Worm (Caenorhabditis elegans) whole organism, L1 larva: ENCODE results near the gene H38K22.9.

Source experiments
- C04F5.9 ChIP-seq: sonication (generic microtip); optimal IDR thresholded peaks from 2 replicates; lab custom pipeline; 2016; ENCODE audit warnings: missing genetic modification characterization, missing compliant biosample characterization
- C16A3.4 ChIP-seq: fragments of 150-350 bp; optimal IDR thresholded peaks from 2 replicates; lab custom pipeline; 2014; ENCODE audit warnings: missing biosample characterization, missing genetic modification characterization
- F16B12.6 ChIP-seq: fragments of 150-350 bp; optimal IDR thresholded peaks from 2 replicates; lab custom pipeline; 2014; ENCODE audit warnings: missing biosample characterization, missing genetic modification characterization
- Y116A8C.19 ChIP-seq: sonication (generic microtip); optimal IDR thresholded peaks from 2 replicates; lab custom pipeline; 2016; ENCODE audit warnings: missing compliant biosample characterization, missing genetic modification characterization, borderline replicate concordance
- aha-1 ChIP-seq: fragments of 150-350 bp; optimal IDR thresholded peaks from 2 replicates; lab custom pipeline; 2014; ENCODE audit warnings: missing biosample characterization, missing genetic modification characterization
- alr-1 ChIP-seq: fragments of 200-800 bp; sonication (Bioruptor generic); optimal IDR thresholded peaks from 2 replicates; lab custom pipeline; 2018; ENCODE audit warnings: borderline replicate concordance, mild to moderate bottlenecking, missing genetic modification characterization, missing compliant biosample characterization
- aly-2 ChIP-seq: fragments of 150-350 bp; optimal IDR thresholded peaks from 2 replicates; lab custom pipeline; 2014; ENCODE audit warnings: missing biosample characterization, missing genetic modification characterization
- ama-1 ChIP-seq: fragments of 150-350 bp; optimal IDR thresholded peaks from 2 replicates; lab custom pipeline; 2014
- blmp-1 ChIP-seq: fragments of 150-350 bp; optimal IDR thresholded peaks from 2 replicates; lab custom pipeline; 2014; ENCODE audit warnings: missing biosample characterization, missing genetic modification characterization
- ceh-63 ChIP-seq: fragments of 200-800 bp; sonication (Bioruptor generic); optimal IDR thresholded peaks from 2 replicates; lab custom pipeline; 2018; ENCODE audit warnings: mild to moderate bottlenecking, missing genetic modification characterization, missing compliant biosample characterization
- ceh-8 ChIP-seq: fragments of 200-800 bp; sonication (Bioruptor generic); optimal IDR thresholded peaks from 2 replicates; lab custom pipeline; 2018; ENCODE audit warnings: mild to moderate bottlenecking, missing genetic modification characterization, moderate library complexity, missing compliant biosample characterization
- ceh-82 ChIP-seq, 3 experiments: fragments of 150-350 bp in 1 of 3; sonication (generic microtip) in 2 of 3; optimal IDR thresholded peaks; 2 replicates each; lab custom pipeline; 2014 to 2017; ENCODE audit warnings: missing biosample characterization in 3 of 3, missing genetic modification characterization in 3 of 3
- ceh-90 ChIP-seq: sonication (generic microtip); optimal IDR thresholded peaks from 2 replicates; lab custom pipeline; 2016; ENCODE audit warnings: missing genetic modification characterization, missing compliant biosample characterization
- dpl-1 ChIP-seq, 3 experiments: fragments of 150-350 bp in 2 of 3; sonication (generic microtip) in 1 of 3; optimal IDR thresholded peaks; 2 replicates each; lab custom pipeline; 2014 to 2017; ENCODE audit warnings: missing biosample characterization in 3 of 3, missing genetic modification characterization in 3 of 3, missing genetic modification reagents in 3 of 3
- elt-3 ChIP-seq, 6 experiments: fragments of 150-350 bp in 1 of 6; sonication (generic microtip); optimal IDR thresholded peaks; 2 replicates each; lab custom pipeline; 2017 to 2018; ENCODE audit warnings: missing biosample characterization in 6 of 6, missing genetic modification characterization in 6 of 6, inconsistent platforms in 1 of 6
- fkh-10 ChIP-seq: sonication (generic microtip); optimal IDR thresholded peaks from 2 replicates; lab custom pipeline; 2017; ENCODE audit warnings: missing biosample characterization, missing genetic modification reagents, missing genetic modification characterization
- fos-1 ChIP-seq: fragments of 150-350 bp; optimal IDR thresholded peaks from 2 replicates; lab custom pipeline; 2014; ENCODE audit warnings: missing biosample characterization, missing genetic modification characterization
- grh-1 ChIP-seq: fragments of 200-800 bp; sonication (Bioruptor generic); IDR thresholded peaks from 2 replicates; pipeline ENCODE4 v1.3.6; 2022; ENCODE audit warnings: missing genetic modification reagents, missing genetic modification characterization, missing compliant biosample characterization
- hlh-17 ChIP-seq: fragments of 200-800 bp; sonication (Bioruptor generic); optimal IDR thresholded peaks from 2 replicates; lab custom pipeline; 2018; ENCODE audit warnings: missing genetic modification characterization, mild to moderate bottlenecking, missing compliant biosample characterization, moderate library complexity, borderline replicate concordance
- hlh-4 ChIP-seq: sonication (generic microtip); optimal IDR thresholded peaks from 2 replicates; lab custom pipeline; 2016; ENCODE audit warnings: mild to moderate bottlenecking, missing genetic modification characterization, missing compliant biosample characterization
- isw-1 ChIP-seq: fragments of 200-800 bp; sonication (Bioruptor generic); IDR thresholded peaks from 2 replicates; pipeline ENCODE4 v1.3.6; 2022; ENCODE audit warnings: missing genetic modification characterization, missing compliant biosample characterization
- jun-1 ChIP-seq: fragments of 150-350 bp; optimal IDR thresholded peaks from 2 replicates; lab custom pipeline; 2014; ENCODE audit warnings: missing biosample characterization, missing genetic modification reagents, missing genetic modification characterization
- lin-14 ChIP-seq: fragments of 200-800 bp; sonication (Bioruptor generic); optimal IDR thresholded peaks from 2 replicates; lab custom pipeline; 2018; ENCODE audit warnings: mild to moderate bottlenecking, missing genetic modification characterization, moderate library complexity, missing compliant biosample characterization
- lir-3 ChIP-seq: sonication (generic microtip); optimal IDR thresholded peaks from 2 replicates; lab custom pipeline; 2016; ENCODE audit warnings: mild to moderate bottlenecking, missing genetic modification characterization, moderate library complexity, missing compliant biosample characterization; ENCODE audit not compliant: poor library complexity
- mdl-1 ChIP-seq, 2 experiments: fragments of 150-350 bp; optimal IDR thresholded peaks; 2 replicates each; lab custom pipeline; 2014 to 2017; ENCODE audit warnings: missing biosample characterization in 2 of 2, missing genetic modification characterization in 2 of 2, inconsistent platforms in 1 of 2
- nhr-11 ChIP-seq: fragments of 150-350 bp; optimal IDR thresholded peaks from 2 replicates; lab custom pipeline; 2014; ENCODE audit warnings: missing biosample characterization, missing genetic modification characterization
- nhr-12 ChIP-seq: sonication (generic microtip); optimal IDR thresholded peaks from 2 replicates; lab custom pipeline; 2017; ENCODE audit warnings: missing biosample characterization, missing genetic modification characterization
- nhr-19 ChIP-seq: fragments of 200-800 bp; sonication (Bioruptor generic); conservative IDR thresholded peaks from 2 replicates; pipeline ENCODE4 v1.3.6; 2022; ENCODE audit warnings: missing genetic modification characterization, missing compliant biosample characterization
- nhr-28 ChIP-seq: fragments of 150-350 bp; optimal IDR thresholded peaks from 2 replicates; lab custom pipeline; 2014; ENCODE audit warnings: missing biosample characterization, missing genetic modification characterization
- nhr-47 ChIP-seq: sonication (generic microtip); optimal IDR thresholded peaks from 2 replicates; lab custom pipeline; 2016; ENCODE audit warnings: mild to moderate bottlenecking, missing genetic modification characterization, moderate library complexity, missing compliant biosample characterization
- nhr-71 ChIP-seq: sonication (generic microtip); optimal IDR thresholded peaks from 2 replicates; lab custom pipeline; 2016; ENCODE audit warnings: mild to moderate bottlenecking, missing genetic modification characterization, moderate library complexity, missing compliant biosample characterization
- nhr-76 ChIP-seq: sonication (generic microtip); optimal IDR thresholded peaks from 2 replicates; lab custom pipeline; 2017; ENCODE audit warnings: missing biosample characterization, missing genetic modification characterization
- nhr-90 ChIP-seq: sonication (generic microtip); optimal IDR thresholded peaks from 2 replicates; lab custom pipeline; 2016; ENCODE audit warnings: mild to moderate bottlenecking, missing genetic modification characterization, missing compliant biosample characterization; ENCODE audit not compliant: poor library complexity
- pag-3 ChIP-seq: sonication (generic microtip); optimal IDR thresholded peaks from 2 replicates; lab custom pipeline; 2017; ENCODE audit warnings: missing genetic modification characterization, mild to moderate bottlenecking, missing compliant biosample characterization, antibody characterized with exemption, borderline replicate concordance; ENCODE audit not compliant: insufficient read depth
- pax-3 ChIP-seq: fragments of 200-800 bp; sonication (Bioruptor generic); optimal IDR thresholded peaks from 2 replicates; lab custom pipeline; 2018; ENCODE audit warnings: mild to moderate bottlenecking, missing genetic modification characterization, moderate library complexity, missing compliant biosample characterization
- pqm-1 ChIP-seq: sonication (generic microtip); optimal IDR thresholded peaks from 3 replicates; lab custom pipeline; 2017; ENCODE audit warnings: missing biosample characterization, missing genetic modification characterization
- rnt-1 ChIP-seq: sonication (generic microtip); optimal IDR thresholded peaks from 2 replicates; lab custom pipeline; 2016; ENCODE audit warnings: mild to moderate bottlenecking, missing genetic modification characterization, moderate library complexity, missing compliant biosample characterization
- skn-1 ChIP-seq: fragments of 150-350 bp; optimal IDR thresholded peaks from 2 replicates; lab custom pipeline; 2014; ENCODE audit warnings: missing biosample characterization, missing genetic modification characterization
- snpc-4 ChIP-seq: fragments of 150-350 bp; optimal IDR thresholded peaks from 2 replicates; lab custom pipeline; 2014; ENCODE audit warnings: missing biosample characterization, missing genetic modification characterization
- snu-23 ChIP-seq: sonication (generic microtip); optimal IDR thresholded peaks from 2 replicates; lab custom pipeline; 2016; ENCODE audit warnings: missing genetic modification characterization, missing compliant biosample characterization
- sox-4 ChIP-seq: sonication (generic microtip); optimal IDR thresholded peaks from 2 replicates; lab custom pipeline; 2016; ENCODE audit warnings: missing genetic modification characterization, missing compliant biosample characterization
- sup-37 ChIP-seq: fragments of 200-800 bp; sonication (Bioruptor generic); optimal IDR thresholded peaks from 2 replicates; lab custom pipeline; 2018; ENCODE audit warnings: mild to moderate bottlenecking, missing genetic modification characterization, missing compliant biosample characterization
- swsn-7 ChIP-seq: sonication (generic microtip); optimal IDR thresholded peaks from 2 replicates; lab custom pipeline; 2016; ENCODE audit warnings: missing genetic modification characterization, missing compliant biosample characterization
- tbx-2 ChIP-seq: sonication (generic microtip); optimal IDR thresholded peaks from 2 replicates; lab custom pipeline; 2016; ENCODE audit warnings: missing genetic modification characterization, missing compliant biosample characterization
- unc-130 ChIP-seq: fragments of 150-350 bp; optimal IDR thresholded peaks from 2 replicates; lab custom pipeline; 2017; ENCODE audit warnings: missing biosample characterization, missing genetic modification characterization, inconsistent platforms
- unc-30 ChIP-seq: sonication (generic microtip); optimal IDR thresholded peaks from 2 replicates; lab custom pipeline; 2017; ENCODE audit warnings: missing biosample characterization, missing genetic modification characterization
- unc-86 ChIP-seq: sonication (generic microtip); optimal IDR thresholded peaks from 2 replicates; lab custom pipeline; 2016; ENCODE audit warnings: missing genetic modification characterization, missing compliant biosample characterization
- unc-98 ChIP-seq: fragments of 200-800 bp; sonication (Bioruptor generic); IDR thresholded peaks from 2 replicates; pipeline ENCODE4 v1.3.6; 2022; ENCODE audit warnings: missing genetic modification characterization, missing compliant biosample characterization
- vab-15 ChIP-seq: sonication (generic microtip); optimal IDR thresholded peaks from 2 replicates; lab custom pipeline; 2017; ENCODE audit warnings: missing genotype, mild to moderate bottlenecking, missing genetic modification characterization, missing compliant biosample characterization
- zag-1 ChIP-seq: fragments of 150-350 bp; optimal IDR thresholded peaks from 2 replicates; lab custom pipeline; 2014; ENCODE audit warnings: missing biosample characterization, missing genetic modification characterization
- zip-4 ChIP-seq: fragments of 200-800 bp; sonication (Bioruptor generic); optimal IDR thresholded peaks from 2 replicates; lab custom pipeline; 2018; ENCODE audit warnings: mild to moderate bottlenecking, missing genetic modification characterization, moderate library complexity, missing compliant biosample characterization
- ztf-11 ChIP-seq, 2 experiments: sonication (generic microtip); optimal IDR thresholded peaks; 2 replicates each; lab custom pipeline; 2016 to 2017; ENCODE audit warnings: missing genetic modification characterization in 2 of 2, missing biosample characterization in 1 of 2, missing compliant biosample characterization in 1 of 2
- ztf-4 ChIP-seq: fragments of 150-350 bp; optimal IDR thresholded peaks from 2 replicates; lab custom pipeline; 2014; ENCODE audit warnings: missing biosample characterization, missing genetic modification characterization

The H38K22.9 gene

DNA sequence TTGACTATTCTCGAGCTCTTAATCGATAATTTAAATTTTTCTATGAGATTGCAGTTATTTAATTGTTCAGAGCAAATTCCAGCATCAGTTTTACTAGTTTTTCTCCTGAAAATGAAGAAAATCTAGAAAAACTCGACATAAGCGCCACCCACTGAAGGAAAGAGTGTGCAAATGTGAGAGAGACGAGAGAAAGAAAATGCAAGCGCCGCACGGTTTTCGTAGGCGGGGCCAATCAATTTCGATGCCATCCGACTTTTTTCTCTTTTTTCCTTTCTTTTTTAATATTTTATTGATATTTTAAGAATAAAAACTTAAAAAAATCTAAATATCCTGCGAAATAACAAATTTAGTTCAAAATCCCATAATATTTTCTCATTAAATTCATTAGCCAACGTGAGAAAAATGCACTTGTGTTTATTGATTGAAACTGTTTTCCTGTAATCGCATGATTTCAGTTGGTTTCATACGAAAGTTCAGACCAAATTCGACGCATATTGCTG is 8.6 kb downstream of the H38K22.9 start, which contains the start of gene cdk-12:
TSS of gene cdk-12 (plus strand) at position 450 of the 500 bp plus-strand sequence.
- TF ChIP-seq aha-1, result no peak
- peak; percentile 20 for TF ChIP-seq snpc-4 (tag; lab: Kevin White, UChicago)
- peak in 1 of 3 experiments; percentile 56 for TF ChIP-seq ceh-82 (tag; optimal IDR thresholded peaks at IDR 0.05; lab: Kevin White, UChicago)
- TF ChIP-seq nhr-76, result no peak
- no peak for TF ChIP-seq isw-1
- no peak for TF ChIP-seq hlh-17 (GFP tag; lab: Kevin White, UChicago)
- TF ChIP-seq rnt-1 (tag; lab: Kevin White, UChicago), result peak; percentile 70
- TF ChIP-seq ztf-4 (tag; lab: Kevin White, UChicago), result no peak
- TF ChIP-seq unc-130 (tag; lab: Kevin White, UChicago), result no peak
- TF ChIP-seq Y116A8C.19 (tag; lab: Kevin White, UChicago), result no peak
- peak; percentile 51 for TF ChIP-seq nhr-47 (tag; lab: Kevin White, UChicago)
- TF ChIP-seq mdl-1 (tag; optimal IDR thresholded peaks at IDR 0.05; lab: Kevin White, UChicago), result peak in 1 of 2 experiments; percentile 34
- TF ChIP-seq lin-14 (GFP tag; lab: Kevin White, UChicago), result peak; percentile 57
- no peak for TF ChIP-seq unc-98 (GFP tag; lab: Robert Waterston, UW)
- TF ChIP-seq grh-1 (GFP tag; lab: Robert Waterston, UW), result no peak
- no peak for TF ChIP-seq zip-4
- no peak for TF ChIP-seq pax-3
- TF ChIP-seq unc-86 (tag; lab: Kevin White, UChicago), result no peak
- no peak for TF ChIP-seq zag-1 (tag; lab: Kevin White, UChicago)
- TF ChIP-seq sup-37 (GFP tag; lab: Kevin White, UChicago), result no peak
- peak; percentile 53 for TF ChIP-seq blmp-1 (tag; lab: Kevin White, UChicago)
- TF ChIP-seq F16B12.6 (tag; lab: Kevin White, UChicago), result no peak
- no peak for TF ChIP-seq lir-3 (tag; lab: Kevin White, UChicago)
- no peak for TF ChIP-seq alr-1 (tag; lab: Kevin White, UChicago)
- TF ChIP-seq ceh-8 (GFP tag; lab: Kevin White, UChicago), result no peak
- peak; percentile 66 for TF ChIP-seq nhr-71 (tag; lab: Kevin White, UChicago)
- TF ChIP-seq dpl-1 (GFP tag; optimal IDR thresholded peaks at IDR 0.05; lab: Kevin White, UChicago), result peak; percentile 34 to 62 (median 36)
- peak; percentile 28 for TF ChIP-seq tbx-2 (tag; lab: Kevin White, UChicago)
- TF ChIP-seq ceh-90, result no peak
- no peak for TF ChIP-seq ztf-11 (tag; optimal IDR thresholded peaks at IDR 0.05; lab: Kevin White, UChicago)
- no peak for TF ChIP-seq pqm-1 (tag; lab: Kevin White, UChicago)
- TF ChIP-seq ceh-63, result no peak
- TF ChIP-seq hlh-4 (tag; lab: Kevin White, UChicago), result no peak
- no peak for TF ChIP-seq fkh-10 (GFP tag; lab: Kevin White, UChicago)
- TF ChIP-seq elt-3 (tag; optimal IDR thresholded peaks at IDR 0.05; lab: Kevin White, UChicago), result peak in 1 of 6 experiments; percentile 73
- peak; percentile 29 for TF ChIP-seq nhr-19 (GFP tag; lab: Robert Waterston, UW)
- TF ChIP-seq nhr-11 (tag; lab: Kevin White, UChicago), result no peak
- TF ChIP-seq sox-4 (tag; lab: Kevin White, UChicago), result no peak
- no peak for TF ChIP-seq jun-1
- TF ChIP-seq unc-30, result no peak
- peak; percentile 66 for TF ChIP-seq skn-1 (tag; lab: Kevin White, UChicago)
- TF ChIP-seq snu-23, result peak; percentile 60
- TF ChIP-seq nhr-28 (tag; lab: Kevin White, UChicago), result no peak
- TF ChIP-seq vab-15 (tag; lab: Kevin White, UChicago), result no peak
- no peak for TF ChIP-seq nhr-12 (tag; lab: Kevin White, UChicago)
- peak; percentile 35 for TF ChIP-seq C16A3.4 (tag; lab: Kevin White, UChicago)
- TF ChIP-seq aly-2 (tag; lab: Kevin White, UChicago), result no peak
- peak; percentile 69 for TF ChIP-seq pag-3
- no peak for TF ChIP-seq C04F5.9 (tag; lab: Kevin White, UChicago)
- TF ChIP-seq ama-1 (lab: Kevin White, UChicago), result no peak
- no peak for TF ChIP-seq fos-1 (tag; lab: Kevin White, UChicago)
- peak; percentile 35 for TF ChIP-seq nhr-90 (tag; lab: Kevin White, UChicago)
- TF ChIP-seq swsn-7 (tag; lab: Kevin White, UChicago), result peak; percentile 52
